Worm (Caenorhabditis elegans): Measurements from ENCODE around the gene F26G1.15.
A peak's percentile ranks its signal among the peaks of the same experiment; 100 is the strongest.

The F26G1.15 gene

DNA sequence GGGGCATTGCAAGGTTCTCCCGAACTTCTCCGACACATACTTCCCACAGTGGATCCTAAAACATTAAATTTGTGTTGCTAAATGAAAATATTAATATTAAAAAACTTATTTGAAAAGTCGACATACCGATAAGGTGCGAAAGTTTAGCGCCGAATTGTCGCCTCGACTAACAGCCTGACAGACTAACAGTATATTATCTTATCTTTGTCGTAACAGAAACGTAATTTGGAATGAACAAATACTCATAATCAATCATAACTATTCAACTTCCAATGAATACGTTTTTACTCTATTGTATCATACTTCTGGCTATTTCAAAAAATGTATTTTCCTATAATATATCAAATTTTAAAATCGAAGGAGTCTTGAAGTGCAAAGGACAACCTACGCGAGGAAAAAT lies 13.2 kb upstream of the F26G1.15 start, which contains the start of gene F26G1.11:
F26G1.11 (plus strand) TSS at position 205 of the 400 bp plus-strand sequence.
- no peak for TF ChIP-seq F37B4.10 (GFP tag; IDR thresholded peaks at IDR 0.05)
- TF ChIP-seq nhr-80 (tag; optimal IDR thresholded peaks at IDR 0.05), result peak; percentile 38
- no peak for TF ChIP-seq dpff-1 (tag; optimal IDR thresholded peaks at IDR 0.05)

DNA sequence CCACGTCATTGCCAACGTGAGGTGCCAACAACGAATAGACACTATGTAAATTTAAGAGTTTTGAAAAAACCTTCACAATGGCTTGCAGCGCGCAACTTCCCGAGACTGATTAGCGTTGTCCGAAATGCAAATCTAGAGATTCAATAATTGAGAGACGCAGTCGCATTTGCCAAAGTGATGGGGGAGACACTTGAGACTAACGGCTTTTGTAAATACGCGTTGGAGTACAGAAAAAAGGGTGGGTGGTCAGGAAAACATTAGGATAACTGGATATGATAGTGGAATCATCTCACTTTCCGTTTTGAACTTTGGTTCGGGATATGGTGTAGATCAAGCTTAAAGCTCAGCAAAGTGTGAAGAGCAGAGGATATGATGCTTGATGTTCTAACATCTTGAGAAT lies 10.3 kb upstream of the F26G1.15 start:
- TF ChIP-seq ztf-18 (tag; optimal IDR thresholded peaks at IDR 0.05) (no peak), sea-2 (GFP tag; IDR thresholded peaks at IDR 0.05) (no peak), Y53F4B.3 (GFP tag; IDR thresholded peaks at IDR 0.05) (no peak), Y79H2A.3 (GFP tag; conservative IDR thresholded peaks at IDR 0.05) (no peak), lsl-1 (GFP tag; optimal IDR thresholded peaks at IDR 0.05) (no peak)

DNA sequence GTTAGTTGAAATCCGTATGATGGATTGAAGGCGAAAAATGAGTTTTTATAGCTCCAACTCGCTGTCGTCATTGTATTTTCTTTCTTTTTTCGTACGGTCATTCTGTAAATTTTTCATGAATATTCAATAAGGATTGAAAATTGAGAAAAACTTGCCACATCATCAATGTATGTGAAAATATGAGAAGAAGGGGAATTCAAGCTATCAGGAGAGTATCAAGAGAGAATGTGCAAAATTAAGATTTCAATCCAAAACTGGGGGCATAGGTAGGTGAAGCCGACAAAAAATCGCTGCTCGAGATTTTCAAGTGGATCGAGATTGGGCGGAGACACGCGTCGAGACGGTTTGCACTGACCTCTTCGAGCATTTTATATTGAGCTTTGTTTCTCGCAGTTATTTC lies 5.7 kb upstream of the F26G1.15 start, which contains the start of gene nep-12:
nep-12 (minus strand) TSS at position 101 of the 400 bp plus-strand sequence.
- TF ChIP-seq lir-1 (GFP tag; conservative IDR thresholded peaks at IDR 0.05) (no peak), hmg-20 (GFP tag; IDR thresholded peaks at IDR 0.05) (no peak), F55B11.4 (tag; optimal IDR thresholded peaks at IDR 0.05; ENCODE audit: borderline replicate concordance, insufficient read depth) (no peak), B0019.2 (GFP tag; conservative IDR thresholded peaks at IDR 0.05) (no peak), C06A6.2 (GFP tag; conservative IDR thresholded peaks at IDR 0.05) (no peak)

DNA sequence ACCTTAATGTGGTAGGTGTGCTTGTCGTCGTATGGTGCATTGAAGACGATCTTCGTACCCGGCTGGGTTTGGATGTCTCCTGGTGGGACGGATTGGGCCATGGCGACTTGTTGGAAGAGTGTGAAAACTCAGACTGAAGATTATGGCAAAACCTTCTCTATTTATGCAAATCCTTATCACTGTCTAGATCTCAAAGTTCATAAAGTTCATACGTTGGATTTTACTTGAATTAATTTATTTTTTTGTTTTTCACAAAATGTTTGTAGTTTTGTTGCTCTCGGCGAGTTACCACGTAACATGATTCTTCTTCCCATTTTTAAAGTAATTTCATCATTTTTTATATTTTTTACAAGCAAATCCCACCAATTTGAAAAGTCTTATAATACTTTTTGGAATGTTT lies 3.9 kb upstream of the F26G1.15 start, which contains the start of gene msp-3:
msp-3 (minus strand) TSS at position 101 of the 400 bp plus-strand sequence.
- TF ChIP-seq mcd-1 (GFP tag; IDR thresholded peaks at IDR 0.05), result no peak
- no peak for TF ChIP-seq F23B12.7 (tag; optimal IDR thresholded peaks at IDR 0.05; ENCODE audit: insufficient read depth)
- no peak for TF ChIP-seq Y95B8A.8 (GFP tag; IDR thresholded peaks at IDR 0.05)
- TF ChIP-seq C17E4.6 (GFP tag; IDR thresholded peaks at IDR 0.05), result no peak
- no peak for TF ChIP-seq ztf-22 (GFP tag; optimal IDR thresholded peaks at IDR 0.05)
- TF ChIP-seq lir-1 (GFP tag; conservative IDR thresholded peaks at IDR 0.05), result no peak

DNA sequence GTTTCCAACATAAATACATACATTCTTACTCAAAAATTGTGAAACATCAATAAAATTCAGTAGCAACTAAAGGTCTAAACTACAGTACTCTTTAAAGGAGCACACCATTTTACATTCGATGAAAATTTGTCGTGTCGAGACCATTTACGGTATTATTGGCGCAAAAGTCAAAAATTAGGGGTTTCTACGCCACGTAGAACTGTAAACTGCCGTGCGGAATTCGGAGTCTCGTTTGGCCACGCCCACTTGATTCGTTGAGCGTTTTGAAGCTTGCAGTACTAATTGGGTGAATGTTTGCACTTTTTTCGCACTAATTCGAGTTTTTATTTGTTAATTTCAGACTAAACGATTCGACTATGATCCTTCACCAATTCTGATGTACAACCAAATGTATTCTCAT lies 594 bp downstream of the F26G1.15 start:
- TF ChIP-seq lsl-1 (GFP tag; optimal IDR thresholded peaks at IDR 0.05) (no peak), attf-3 (GFP tag; conservative IDR thresholded peaks at IDR 0.05) (peak; percentile 85)

DNA sequence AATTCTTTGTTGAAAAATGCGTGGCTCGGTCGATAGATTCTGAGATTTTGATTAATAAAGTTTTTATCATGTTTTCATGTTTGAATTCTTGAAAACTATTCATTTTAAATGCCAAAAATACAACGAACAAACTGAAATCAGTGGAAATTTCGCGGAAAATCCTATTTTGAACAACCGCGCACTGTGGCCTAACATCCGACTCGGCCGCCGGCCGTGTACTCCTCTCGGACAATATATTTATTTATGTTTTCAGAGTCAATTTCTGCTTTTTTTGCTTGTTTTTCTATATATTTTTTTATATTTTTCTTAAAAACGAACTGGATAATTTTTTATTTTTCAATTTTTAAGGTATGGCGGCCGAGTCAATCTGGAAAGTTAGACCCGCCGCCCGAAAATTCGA lies 1.2 kb downstream of the F26G1.15 start, which contains the start of gene F26G1.1:
F26G1.1 (plus strand) TSS at position 347 of the 400 bp plus-strand sequence.
- TF ChIP-seq D2030.7 (GFP tag; IDR thresholded peaks at IDR 0.05) (peak; percentile 41; the same call in 1 of the 2 replicates), tbp1 (GFP tag; optimal IDR thresholded peaks at IDR 0.05) (no peak), ceh-40 (GFP tag; IDR thresholded peaks at IDR 0.05) (no peak), lsl-1 (GFP tag; optimal IDR thresholded peaks at IDR 0.05) (peak; percentile 43), ztf-28 (GFP tag; IDR thresholded peaks at IDR 0.05) (peak; percentile 59; the same call in 1 of the 2 replicates), T07F8.4 (tag; optimal IDR thresholded peaks at IDR 0.05) (no peak), F55B11.4 (tag; optimal IDR thresholded peaks at IDR 0.05; ENCODE audit: borderline replicate concordance, insufficient read depth) (no peak), ZK185.1 (tag; optimal IDR thresholded peaks at IDR 0.05; ENCODE audit: poor library complexity, severe bottlenecking) (peak; percentile 84), gei-17 (GFP tag; optimal IDR thresholded peaks at IDR 0.05) (no peak), snpc-4 (GFP tag; optimal IDR thresholded peaks at IDR 0.05) (no peak), snpc-4 (tag; optimal IDR thresholded peaks at IDR 0.05) (peak in 1 of 4 experiments; percentile 25), attf-5 (GFP tag; optimal IDR thresholded peaks at IDR 0.05) (peak; percentile 5), let-526 (GFP tag; IDR thresholded peaks at IDR 0.05) (no peak), rec-8 (tag; optimal IDR thresholded peaks at IDR 0.05) (peak; percentile 49 to 82), egrh-3 (GFP tag; IDR thresholded peaks at IDR 0.05) (peak; percentile 37), snpc-1.1 (tag; optimal IDR thresholded peaks at IDR 0.05; ENCODE audit: insufficient read depth) (no peak), madf-8 (GFP tag; conservative IDR thresholded peaks at IDR 0.05) (no peak), cebp-1 (GFP tag; IDR thresholded peaks at IDR 0.05) (no peak), cebp-1 (tag; optimal IDR thresholded peaks at IDR 0.05) (no peak), lin-54 (GFP tag; optimal IDR thresholded peaks at IDR 0.05) (peak; percentile 82), nfyb-1 (GFP tag; IDR thresholded peaks at IDR 0.05) (peak; percentile 53; the same call in 1 of the 2 replicates), tlf-1 (GFP tag; optimal IDR thresholded peaks at IDR 0.05) (peak; percentile 6)
